Worm (Caenorhabditis elegans): Measurements from ENCODE around the gene Y53G8AL.4.

The Y53G8AL.4 gene

ce11 chrIII:3253043-3253442 is 2.6 kb upstream of the Y53G8AL.4 start, which contains the start of gene Y53G8AL.3:
TSS of gene Y53G8AL.3 (minus strand) at chrIII:3253143.
- TF ChIP-seq madf-9 (GFP tag; conservative IDR thresholded peaks at IDR 0.05) = no peak
- no peak for TF ChIP-seq F49E8.2 (tag; optimal IDR thresholded peaks at IDR 0.05; ENCODE audit: borderline replicate concordance)
- no peak for TF ChIP-seq dmd-8 (GFP tag; IDR thresholded peaks at IDR 0.05)
- no peak for TF ChIP-seq lsy-2 (tag; optimal IDR thresholded peaks at IDR 0.05)
- TF ChIP-seq zfp-2 (tag; optimal IDR thresholded peaks at IDR 0.05) = no peak

ce11 chrIII:3249038-3249420 is 1.4 kb downstream of the Y53G8AL.4 start:
- TF ChIP-seq lir-3 (tag; optimal IDR thresholded peaks at IDR 0.05) (peak; percentile 52), gei-8 (GFP tag; optimal IDR thresholded peaks at IDR 0.05) (peak; percentile 61), unc-130 (GFP tag; optimal IDR thresholded peaks at IDR 0.05) (no peak), hlh-11 (tag; optimal IDR thresholded peaks at IDR 0.05) (no peak), Y5F2A.4 (GFP tag; optimal IDR thresholded peaks at IDR 0.05) (no peak), F26F4.8 (GFP tag; conservative IDR thresholded peaks at IDR 0.05) (peak; percentile 80), php-3 (GFP tag; IDR thresholded peaks at IDR 0.05) (peak; percentile 60), jun-1 (tag; optimal IDR thresholded peaks at IDR 0.05) (no peak), arid-1 (GFP tag; conservative IDR thresholded peaks at IDR 0.05) (peak; percentile 74), tag-97 (GFP tag; IDR thresholded peaks at IDR 0.05) (no peak), dmd-8 (GFP tag; IDR thresholded peaks at IDR 0.05) (peak; percentile 85), lim-7 (GFP tag; IDR thresholded peaks at IDR 0.05) (peak; percentile 93), hif-1 (tag; optimal IDR thresholded peaks at IDR 0.05) (no peak), set-16 (GFP tag; IDR thresholded peaks at IDR 0.05) (no peak), lin-15B (tag; optimal IDR thresholded peaks at IDR 0.05) (no peak), Y75B8A.6 (GFP tag; IDR thresholded peaks at IDR 0.05) (peak; percentile 58; the same call in 1 of the 2 replicates), hlh-30 (tag; optimal IDR thresholded peaks at IDR 0.05; ENCODE audit: insufficient read depth) (no peak), mes-2 (tag; optimal IDR thresholded peaks at IDR 0.05; ENCODE audit: poor library complexity, severe bottlenecking) (peak; percentile 66), egl-43 (GFP tag; IDR thresholded peaks at IDR 0.05) (peak; percentile 87), daf-12 (tag; optimal IDR thresholded peaks at IDR 0.05) (no peak), spr-3 (GFP tag; optimal IDR thresholded peaks at IDR 0.05) (no peak), zfp-2 (tag; optimal IDR thresholded peaks at IDR 0.05) (peak; percentile 3), ctbp-1 (GFP tag; IDR thresholded peaks at IDR 0.05) (peak; percentile 73), sdz-12 (GFP tag; optimal IDR thresholded peaks at IDR 0.05) (peak; percentile 16), mep-1 (tag; optimal IDR thresholded peaks at IDR 0.05) (peak; percentile 23), pqm-1 (tag; optimal IDR thresholded peaks at IDR 0.05) (no peak), nhr-237 (tag; optimal IDR thresholded peaks at IDR 0.05) (no peak), vab-7 (GFP tag; IDR thresholded peaks at IDR 0.05) (peak; percentile 82), mdt-29 (GFP tag; IDR thresholded peaks at IDR 0.05) (peak; percentile 57; the same call in 1 of the 2 replicates), nhr-77 (tag; optimal IDR thresholded peaks at IDR 0.05) (no peak), dve-1 (tag; optimal IDR thresholded peaks at IDR 0.05; ENCODE audit: insufficient read depth) (no peak), F44E2.7 (GFP tag; IDR thresholded peaks at IDR 0.05) (peak; percentile 89), nhr-11 (tag; optimal IDR thresholded peaks at IDR 0.05) (no peak), nhr-6 (tag; optimal IDR thresholded peaks at IDR 0.05) (no peak), zip-11 (GFP tag; IDR thresholded peaks at IDR 0.05) (no peak), nhr-28 (tag; optimal IDR thresholded peaks at IDR 0.05) (no peak), lin-13 (GFP tag; optimal IDR thresholded peaks at IDR 0.05) (no peak), pha-4 (GFP tag; IDR thresholded peaks at IDR 0.05) (peak; percentile 86), pha-4 (tag; optimal IDR thresholded peaks at IDR 0.05) (no peak), daf-16 (GFP tag; optimal IDR thresholded peaks at IDR 0.05) (peak; percentile 25 to 74), daf-16 (tag; optimal IDR thresholded peaks at IDR 0.05) (peak; percentile 46), dpl-1 (GFP tag; optimal IDR thresholded peaks at IDR 0.05) (no peak), mxl-3 (GFP tag; optimal IDR thresholded peaks at IDR 0.05) (no peak), aha-1 (tag) (no peak), lin-29 (GFP tag; IDR thresholded peaks at IDR 0.05) (0 out of 2 replicates have a peak, but pooled peaks have one; percentile 33), mdl-1 (tag; optimal IDR thresholded peaks at IDR 0.05) (no peak), nhr-41 (GFP tag; IDR thresholded peaks at IDR 0.05) (peak; percentile 47; the same call in 1 of the 2 replicates)
